Fruit fly (Drosophila melanogaster) whole organism, embryonic: ENCODE data around the gene dlg1.

Experiments
- Abd-B ChIP-seq: fragments of 200-800 bp; sonication (Bioruptor generic); optimal IDR thresholded peaks from 2 replicates; lab custom pipeline; 2018; ENCODE audit warnings: missing biosample characterization, mild to moderate bottlenecking, missing genetic modification characterization, moderate library complexity
- Bdp1 ChIP-seq: fragments of 200-800 bp; sonication (Bioruptor generic); optimal IDR thresholded peaks from 3 replicates; lab custom pipeline; 2016; ENCODE audit warnings: missing biosample characterization, missing genetic modification characterization
- CG10462 ChIP-seq: fragments of 200-800 bp; sonication (Bioruptor generic); optimal IDR thresholded peaks from 2 replicates; lab custom pipeline; 2016; ENCODE audit warnings: missing biosample characterization, missing genetic modification characterization
- CG11504 ChIP-seq: fragments of 200-800 bp; sonication (Bioruptor generic); optimal IDR thresholded peaks from 3 replicates; lab custom pipeline; 2019; ENCODE audit warnings: missing biosample characterization, mild to moderate bottlenecking, missing genetic modification characterization, moderate library complexity
- CG11695 ChIP-seq: fragments of 200-800 bp; sonication (Bioruptor generic); IDR thresholded peaks from 3 replicates; pipeline ENCODE4 v1.3.6; 2022; ENCODE audit warnings: missing biosample characterization, missing genetic modification characterization
- CG12391 ChIP-seq: fragments of 200-800 bp; sonication (Bioruptor generic); optimal IDR thresholded peaks from 3 replicates; lab custom pipeline; 2018; ENCODE audit warnings: missing biosample characterization, mild to moderate bottlenecking, missing genetic modification characterization, moderate library complexity
- CG14014 ChIP-seq: fragments of 200-800 bp; sonication (Bioruptor generic); IDR thresholded peaks from 2 replicates; pipeline ENCODE4 v1.3.6; 2022; ENCODE audit warnings: missing biosample characterization, missing genetic modification characterization
- CG18619 ChIP-seq: fragments of 200-800 bp; sonication (Bioruptor generic); optimal IDR thresholded peaks from 3 replicates; lab custom pipeline; 2017; ENCODE audit warnings: missing biosample characterization, mild to moderate bottlenecking, missing genetic modification characterization
- CG2678 ChIP-seq: fragments of 200-800 bp; sonication (Bioruptor generic); optimal IDR thresholded peaks from 3 replicates; lab custom pipeline; 2019; ENCODE audit warnings: missing biosample characterization, mild to moderate bottlenecking, missing genetic modification characterization, moderate library complexity
- CG32532 ChIP-seq: fragments of 200-800 bp; sonication (Bioruptor generic); IDR thresholded peaks from 2 replicates; pipeline ENCODE4 v1.3.6; 2022; ENCODE audit warnings: missing biosample characterization, missing genetic modification characterization
- CG4730 ChIP-seq: fragments of 200-800 bp; sonication (Bioruptor generic); IDR thresholded peaks from 2 replicates; pipeline ENCODE4 v1.3.6; 2022; ENCODE audit warnings: missing biosample characterization, missing genetic modification characterization
- CG7839 ChIP-seq: fragments of 200-800 bp; sonication (Bioruptor generic); optimal IDR thresholded peaks from 3 replicates; lab custom pipeline; 2018; ENCODE audit warnings: missing biosample characterization, mild to moderate bottlenecking, missing genetic modification characterization, moderate library complexity
- CG9437 ChIP-seq: fragments of 200-800 bp; sonication (Bioruptor generic); optimal IDR thresholded peaks from 2 replicates; lab custom pipeline; 2018; ENCODE audit warnings: missing biosample characterization, mild to moderate bottlenecking, missing genetic modification characterization
- ERR ChIP-seq: fragments of 200-800 bp; sonication (Bioruptor generic); optimal IDR thresholded peaks from 2 replicates; lab custom pipeline; 2016; ENCODE audit warnings: missing biosample characterization, missing genetic modification characterization
- Hr78 ChIP-seq, 2 experiments: fragments of 200-800 bp in 1 of 2; fragments of >200 bp in 1 of 2; sonication (Bioruptor generic) in 1 of 2; optimal IDR thresholded peaks; 2 replicates each; lab custom pipeline; 2017 to 2019; ENCODE audit warnings: missing biosample characterization in 2 of 2, missing genetic modification characterization in 2 of 2, mild to moderate bottlenecking in 1 of 2, moderate library complexity in 1 of 2
- MTF-1 ChIP-seq: fragments of 200-800 bp; sonication (Bioruptor generic); optimal IDR thresholded peaks from 2 replicates; lab custom pipeline; 2018; ENCODE audit warnings: missing biosample characterization, mild to moderate bottlenecking, missing genetic modification characterization, borderline replicate concordance
- Mad ChIP-seq: fragments of 200-800 bp; sonication (Bioruptor generic); optimal IDR thresholded peaks from 2 replicates; lab custom pipeline; 2016; ENCODE audit warnings: missing biosample characterization, missing genetic modification characterization
- Med ChIP-seq: fragments of 200-800 bp; sonication (Bioruptor generic); peaks from one replicate; lab custom pipeline; 2016; ENCODE audit warnings: missing biosample characterization, missing genetic modification characterization, mild to moderate bottlenecking, inconsistent platforms, moderate library complexity
- Meics ChIP-seq: fragments of 200-800 bp; sonication (Bioruptor generic); optimal IDR thresholded peaks from 2 replicates; lab custom pipeline; 2017; ENCODE audit warnings: missing biosample characterization, mild to moderate bottlenecking, missing genetic modification characterization
- Mes4 ChIP-seq: fragments of 200-800 bp; sonication (Bioruptor generic); optimal IDR thresholded peaks from 2 replicates; lab custom pipeline; 2016; ENCODE audit warnings: missing biosample characterization, missing genetic modification characterization
- NFAT ChIP-seq: fragments of 200-800 bp; sonication (Bioruptor generic); IDR thresholded peaks from 2 replicates; pipeline ENCODE4 v1.3.6; 2022; ENCODE audit warnings: missing biosample characterization, missing genetic modification characterization
- NK7.1 ChIP-seq: fragments of 200-800 bp; sonication (Bioruptor generic); optimal IDR thresholded peaks from 3 replicates; lab custom pipeline; 2016; ENCODE audit warnings: missing biosample characterization, missing genetic modification characterization
- Pdp1 ChIP-seq, 2 experiments: fragments of 200-800 bp; sonication (Bioruptor generic); optimal IDR thresholded peaks; 3 replicates each; lab custom pipeline; 2016; ENCODE audit warnings: missing biosample characterization in 2 of 2, missing genetic modification characterization in 2 of 2, mild to moderate bottlenecking in 1 of 2, moderate library complexity in 1 of 2
- Ptx1 ChIP-seq: fragments of 200-800 bp; sonication (Bioruptor generic); IDR thresholded peaks from 2 replicates; pipeline ENCODE4 v1.3.6; 2022; ENCODE audit warnings: missing biosample characterization, missing genetic modification characterization
- Rfx ChIP-seq: fragments of 200-800 bp; sonication (Bioruptor generic); IDR thresholded peaks from 2 replicates; pipeline ENCODE4 v1.3.6; 2022; ENCODE audit warnings: missing biosample characterization, missing genetic modification characterization
- Trl ChIP-seq, 3 experiments: fragments of >200 bp in 2 of 3; fragments of 200-800 bp in 1 of 3; sonication (Bioruptor generic) in 1 of 3; optimal IDR thresholded peaks; 2 replicates in 1 of 3; 3 replicates in 2 of 3; lab custom pipeline; 2016 to 2017; ENCODE audit warnings: missing biosample characterization in 1 of 3, missing genetic modification characterization in 1 of 3
- Xbp1 ChIP-seq: fragments of 200-800 bp; sonication (Bioruptor generic); optimal IDR thresholded peaks from 3 replicates; lab custom pipeline; 2016; ENCODE audit warnings: missing biosample characterization, mild to moderate bottlenecking, missing genetic modification characterization
- YL-1 ChIP-seq: fragments of 200-800 bp; sonication (Bioruptor generic); optimal IDR thresholded peaks from 3 replicates; lab custom pipeline; 2017; ENCODE audit warnings: missing biosample characterization, mild to moderate bottlenecking, missing genetic modification characterization
- bcd ChIP-seq: fragments of 200-800 bp; sonication (Bioruptor generic); optimal IDR thresholded peaks from 2 replicates; lab custom pipeline; 2017; ENCODE audit warnings: missing biosample characterization, mild to moderate bottlenecking, missing genetic modification characterization
- dysf ChIP-seq: fragments of 200-800 bp; sonication (Bioruptor generic); IDR thresholded peaks from 3 replicates; pipeline ENCODE4 v1.3.6; 2022; ENCODE audit warnings: missing biosample characterization, missing genetic modification characterization
- exex ChIP-seq: fragments of 200-800 bp; sonication (Bioruptor generic); optimal IDR thresholded peaks from 4 replicates; lab custom pipeline; 2018; ENCODE audit warnings: missing biosample characterization, mild to moderate bottlenecking, missing genetic modification characterization, moderate library complexity
- ind ChIP-seq: fragments of 200-800 bp; sonication (Bioruptor generic); optimal IDR thresholded peaks from 3 replicates; lab custom pipeline; 2016; ENCODE audit warnings: missing biosample characterization, missing genetic modification characterization
- lab ChIP-seq: fragments of 200-800 bp; sonication (Bioruptor generic); optimal IDR thresholded peaks from 3 replicates; lab custom pipeline; 2017; ENCODE audit warnings: missing biosample characterization, missing genetic modification characterization, mild to moderate bottlenecking, moderate library complexity, missing genetic modification reagents
- nmo ChIP-seq: fragments of 200-800 bp; sonication (Bioruptor generic); optimal IDR thresholded peaks from 2 replicates; lab custom pipeline; 2018; ENCODE audit warnings: missing biosample characterization, mild to moderate bottlenecking, missing genetic modification characterization, moderate library complexity
- sd ChIP-seq: fragments of 200-800 bp; sonication (Bioruptor generic); optimal IDR thresholded peaks from 3 replicates; lab custom pipeline; 2018; ENCODE audit warnings: missing biosample characterization, mild to moderate bottlenecking, missing genetic modification characterization, moderate library complexity
- sens ChIP-seq: fragments of 200-800 bp; sonication (Bioruptor generic); peaks from one replicate; lab custom pipeline; 2016; ENCODE audit warnings: missing biosample characterization, missing genetic modification characterization
- sug ChIP-seq: fragments of 200-800 bp; optimal IDR thresholded peaks from 2 replicates; lab custom pipeline; 2019; ENCODE audit warnings: missing biosample characterization, mild to moderate bottlenecking, missing genetic modification characterization, moderate library complexity
- tio ChIP-seq: fragments of 200-800 bp; sonication (Bioruptor generic); optimal IDR thresholded peaks from 2 replicates; lab custom pipeline; 2017; ENCODE audit warnings: missing biosample characterization, missing genetic modification characterization, inconsistent platforms
- tx ChIP-seq: fragments of 200-800 bp; sonication (Bioruptor generic); optimal IDR thresholded peaks from 2 replicates; lab custom pipeline; 2016; ENCODE audit warnings: missing biosample characterization, missing genetic modification characterization

dlg1 gene

dm6 chrX:11419212-11419611, 49.7 kb downstream of the dlg1 start (continued):
- TF ChIP-seq Meics (GFP tag; lab: Kevin White, UChicago) (peak; percentile 31), CG18619 (GFP tag; lab: Kevin White, UChicago) (no peak), lab (peak; percentile 42), CG14014 (GFP tag; lab: Robert Waterston, UW) (peak; percentile 31; the same call in 1 of the 2 replicates), Xbp1 (GFP tag; lab: Kevin White, UChicago) (peak; percentile 5), CG32532 (peak; percentile 43; the same call in 1 of the 2 replicates), tx (GFP tag; lab: Kevin White, UChicago) (no peak), Rfx (0 out of 2 replicates have a peak, but pooled peaks have one; percentile 17), ind (GFP tag; lab: Kevin White, UChicago) (peak; percentile 15), bcd (GFP tag; lab: Kevin White, UChicago) (peak; percentile 1), CG12391 (peak; percentile 1), YL-1 (GFP tag; lab: Kevin White, UChicago) (no peak), CG2678 (tag; lab: Kevin White, UChicago) (peak; percentile 37), Ptx1 (peak; percentile 32; the same call in 1 of the 2 replicates)
- TF ChIP-seq, all 482 proteins: peak for 45

dm6 chrX:11419962-11420361, 50.5 kb downstream of the dlg1 start:
- no peak for TF ChIP-seq NK7.1
- no peak for TF ChIP-seq Bdp1 (GFP tag; lab: Kevin White, UChicago)
- TF ChIP-seq ERR (GFP tag; lab: Kevin White, UChicago): no peak
- TF ChIP-seq Mes4 (GFP tag; lab: Kevin White, UChicago): no peak
- no peak for TF ChIP-seq dysf (GFP tag; lab: Robert Waterston, UW)
- TF ChIP-seq exex (tag; lab: Kevin White, UChicago): peak; percentile 42
- TF ChIP-seq Pdp1 (GFP tag; optimal IDR thresholded peaks at IDR 0.05; lab: Kevin White, UChicago): peak in 1 of 2 experiments; percentile 68
- TF ChIP-seq Hr78 (GFP tag; optimal IDR thresholded peaks at IDR 0.05; lab: Kevin White, UChicago): no peak
- TF ChIP-seq tio: no peak
- TF ChIP-seq CG10462: no peak
- TF ChIP-seq MTF-1: no peak
- peak; percentile 50 for TF ChIP-seq sug (tag; lab: Kevin White, UChicago)
- no peak for TF ChIP-seq CG4730 (GFP tag; lab: Robert Waterston, UW)

dm6 chrX:11420752-11421396, 51.4 kb downstream of the dlg1 start:
- peak; percentile 55 for TF ChIP-seq sd (tag; lab: Kevin White, UChicago)
- TF ChIP-seq sug (tag; lab: Kevin White, UChicago): peak; percentile 84
- TF ChIP-seq exex (tag; lab: Kevin White, UChicago): peak; percentile 29
- peak; percentile 59 for TF ChIP-seq Med
- TF ChIP-seq nmo (GFP tag; lab: Kevin White, UChicago): no peak

dm6 chrX:11422071-11422470, 52.6 kb downstream of the dlg1 start:
- TF ChIP-seq CG11504 (tag; lab: Kevin White, UChicago): peak; percentile 16
- peak; percentile 4 for TF ChIP-seq CG7839 (tag; lab: Kevin White, UChicago)
- TF ChIP-seq CG2678 (tag; lab: Kevin White, UChicago): peak; percentile 23
- peak; percentile 0 for TF ChIP-seq CG9437 (GFP tag; lab: Kevin White, UChicago)
- TF ChIP-seq sens (GFP tag; lab: Kevin White, UChicago): peak; percentile 1
- no peak for TF ChIP-seq Trl (optimal IDR thresholded peaks at IDR 0.05; lab: Kevin White, UChicago)
- no peak for TF ChIP-seq Trl (GFP tag; optimal IDR thresholded peaks at IDR 0.05; lab: Kevin White, UChicago)
- TF ChIP-seq NFAT (GFP tag; lab: Robert Waterston, UW): 0 out of 2 replicates have a peak, but pooled peaks have one; percentile 7
- no peak for TF ChIP-seq Mad (GFP tag; lab: Kevin White, UChicago)
- TF ChIP-seq Ptx1: 0 out of 2 replicates have a peak, but pooled peaks have one; percentile 14
- TF ChIP-seq CG11695 (GFP tag; lab: Robert Waterston, UW): no peak
- peak; percentile 18 for TF ChIP-seq Abd-B
- TF ChIP-seq Rfx: peak; percentile 37; the same call in 1 of the 2 replicates
